Worm (Caenorhabditis elegans) whole organism, L2 larva: ENCODE data around the gene D1014.13.

Source experiments
- C34F6.9 ChIP-seq: fragments of 150-350 bp; optimal IDR thresholded peaks from 2 replicates; lab custom pipeline; 2014; ENCODE audit warnings: missing biosample characterization, missing genetic modification characterization
- F13H6.1 ChIP-seq: sonication (generic microtip); optimal IDR thresholded peaks from 2 replicates; lab custom pipeline; 2016; ENCODE audit warnings: missing genetic modification characterization, missing compliant biosample characterization
- R02D3.7 ChIP-seq: fragments of 150-350 bp; optimal IDR thresholded peaks from 2 replicates; lab custom pipeline; 2014; ENCODE audit warnings: missing biosample characterization, missing genetic modification characterization
- Y55F3AM.14 ChIP-seq: fragments of 200-800 bp; sonication (Bioruptor generic); optimal IDR thresholded peaks from 2 replicates; lab custom pipeline; 2018; ENCODE audit warnings: mild to moderate bottlenecking, missing genetic modification characterization, missing compliant biosample characterization
- ZK546.5 ChIP-seq: sonication (generic microtip); optimal IDR thresholded peaks from 2 replicates; lab custom pipeline; 2017; ENCODE audit warnings: missing biosample characterization, missing genetic modification characterization
- alr-1 ChIP-seq: fragments of 150-350 bp; optimal IDR thresholded peaks from 2 replicates; lab custom pipeline; 2014; ENCODE audit warnings: missing biosample characterization, missing genetic modification characterization
- aly-2 ChIP-seq: fragments of 150-350 bp; optimal IDR thresholded peaks from 2 replicates; lab custom pipeline; 2014; ENCODE audit warnings: missing biosample characterization, missing genetic modification characterization
- ceh-16 ChIP-seq: fragments of 150-350 bp; optimal IDR thresholded peaks from 2 replicates; lab custom pipeline; 2014; ENCODE audit warnings: missing biosample characterization, missing genetic modification characterization
- ceh-82 ChIP-seq: fragments of 150-350 bp; optimal IDR thresholded peaks from 2 replicates; lab custom pipeline; 2014; ENCODE audit warnings: missing biosample characterization, missing genetic modification characterization
- egl-27 ChIP-seq: sonication (generic microtip); optimal IDR thresholded peaks from 3 replicates; lab custom pipeline; 2017; ENCODE audit warnings: missing biosample characterization, missing genetic modification reagents, missing genetic modification characterization
- lin-13 ChIP-seq: fragments of 150-350 bp; optimal IDR thresholded peaks from 2 replicates; lab custom pipeline; 2014; ENCODE audit warnings: missing biosample characterization, missing genetic modification reagents, missing genetic modification characterization
- lin-39 ChIP-seq: fragments of 150-350 bp; optimal IDR thresholded peaks from 2 replicates; lab custom pipeline; 2014; ENCODE audit warnings: missing biosample characterization, missing genetic modification reagents, missing genetic modification characterization
- lsy-2 ChIP-seq, 2 experiments: fragments of 150-350 bp in 1 of 2; sonication (generic microtip) in 1 of 2; optimal IDR thresholded peaks; 2 replicates each; lab custom pipeline; 2014 to 2017; ENCODE audit warnings: missing biosample characterization in 2 of 2, missing genetic modification characterization in 2 of 2
- mdl-1 ChIP-seq, 2 experiments: fragments of 150-350 bp in 1 of 2; sonication (generic microtip) in 1 of 2; optimal IDR thresholded peaks; 2 replicates each; lab custom pipeline; 2017; ENCODE audit warnings: missing biosample characterization in 2 of 2, missing genetic modification characterization in 2 of 2
- nhr-10 ChIP-seq: sonication (generic microtip); optimal IDR thresholded peaks from 2 replicates; lab custom pipeline; 2017; ENCODE audit warnings: missing biosample characterization, missing genetic modification characterization
- nhr-11 ChIP-seq: fragments of 150-350 bp; optimal IDR thresholded peaks from 2 replicates; lab custom pipeline; 2014; ENCODE audit warnings: missing biosample characterization, missing genetic modification characterization
- nhr-12 ChIP-seq: fragments of 150-350 bp; optimal IDR thresholded peaks from 2 replicates; lab custom pipeline; 2014; ENCODE audit warnings: missing biosample characterization, missing genetic modification characterization
- nhr-129 ChIP-seq: fragments of 150-350 bp; optimal IDR thresholded peaks from 2 replicates; lab custom pipeline; 2014; ENCODE audit warnings: missing biosample characterization, missing genetic modification characterization
- nhr-21 ChIP-seq: fragments of 150-350 bp; optimal IDR thresholded peaks from 2 replicates; lab custom pipeline; 2014; ENCODE audit warnings: missing biosample characterization, missing genetic modification characterization
- nhr-23 ChIP-seq: fragments of 150-350 bp; optimal IDR thresholded peaks from 2 replicates; lab custom pipeline; 2014; ENCODE audit warnings: missing biosample characterization, missing genetic modification reagents, missing genetic modification characterization
- nhr-237 ChIP-seq: fragments of 150-350 bp; optimal IDR thresholded peaks from 2 replicates; lab custom pipeline; 2014; ENCODE audit warnings: missing biosample characterization, missing genetic modification characterization
- nhr-25 ChIP-seq: fragments of 150-350 bp; sonication (generic microtip); optimal IDR thresholded peaks from 3 replicates; lab custom pipeline; 2014; ENCODE audit warnings: missing biosample characterization, missing genetic modification characterization
- nhr-6 ChIP-seq: fragments of 150-350 bp; optimal IDR thresholded peaks from 2 replicates; lab custom pipeline; 2014; ENCODE audit warnings: missing biosample characterization, missing genetic modification characterization
- nhr-77 ChIP-seq: fragments of 150-350 bp; optimal IDR thresholded peaks from 2 replicates; lab custom pipeline; 2014; ENCODE audit warnings: missing biosample characterization, missing genetic modification characterization
- peb-1 ChIP-seq: fragments of 150-350 bp; optimal IDR thresholded peaks from 2 replicates; lab custom pipeline; 2014; ENCODE audit warnings: missing biosample characterization, missing genetic modification characterization
- sem-4 ChIP-seq: fragments of 150-350 bp; optimal IDR thresholded peaks from 2 replicates; lab custom pipeline; 2014; ENCODE audit warnings: missing biosample characterization, missing genetic modification reagents, missing genetic modification characterization
- skn-1 ChIP-seq: sonication (generic microtip); optimal IDR thresholded peaks from 2 replicates; lab custom pipeline; 2017; ENCODE audit warnings: missing biosample characterization, missing genetic modification characterization
- sma-3 ChIP-seq: sonication (generic microtip); optimal IDR thresholded peaks from 2 replicates; lab custom pipeline; 2016; ENCODE audit warnings: missing genetic modification reagents, missing genetic modification characterization, missing compliant biosample characterization
- sma-9 ChIP-seq, 2 experiments: fragments of 150-350 bp in 1 of 2; sonication (generic microtip) in 1 of 2; optimal IDR thresholded peaks; 2 replicates each; lab custom pipeline; 2014 to 2016; ENCODE audit warnings: missing genetic modification characterization in 2 of 2, mild to moderate bottlenecking in 1 of 2, missing biosample characterization in 1 of 2, missing compliant biosample characterization in 1 of 2, missing genetic modification reagents in 1 of 2, moderate library complexity in 1 of 2
- unc-39 ChIP-seq: fragments of 150-350 bp; optimal IDR thresholded peaks from 2 replicates; lab custom pipeline; 2014; ENCODE audit warnings: missing biosample characterization, missing genetic modification characterization
- unc-55 ChIP-seq: fragments of 150-350 bp; sonication (generic microtip); optimal IDR thresholded peaks from 3 replicates; lab custom pipeline; 2014; ENCODE audit warnings: missing biosample characterization, missing genetic modification reagents, missing genetic modification characterization
- unc-62 ChIP-seq: fragments of 150-350 bp; optimal IDR thresholded peaks from 2 replicates; lab custom pipeline; 2014; ENCODE audit warnings: missing biosample characterization, missing genetic modification reagents, missing genetic modification characterization
- zag-1 ChIP-seq: fragments of 150-350 bp; optimal IDR thresholded peaks from 2 replicates; lab custom pipeline; 2014; ENCODE audit warnings: missing biosample characterization, missing genetic modification characterization
- ztf-1 ChIP-seq: fragments of 200-800 bp; sonication (Bioruptor generic); conservative IDR thresholded peaks from 2 replicates; pipeline ENCODE4 v1.3.6; 2022; ENCODE audit warnings: missing genetic modification characterization, missing compliant biosample characterization
- ztf-11 ChIP-seq: sonication (generic microtip); optimal IDR thresholded peaks from 2 replicates; lab custom pipeline; 2017; ENCODE audit warnings: missing biosample characterization, missing genetic modification characterization

Gene D1014.13

ce11 chrV:8163199-8163598 is 17.8 kb downstream of the D1014.13 start:
- TF ChIP-seq alr-1: no peak
- TF ChIP-seq ztf-11: no peak
- no peak for TF ChIP-seq egl-27 (tag; lab: Kevin White, UChicago)
- TF ChIP-seq nhr-129: no peak
- TF ChIP-seq ceh-82 (tag; lab: Kevin White, UChicago): no peak
- no peak for TF ChIP-seq lin-39 (tag; lab: Kevin White, UChicago)
- no peak for TF ChIP-seq Y55F3AM.14 (GFP tag; lab: Kevin White, UChicago)
- no peak for TF ChIP-seq sma-9 (GFP tag; optimal IDR thresholded peaks at IDR 0.05; lab: Kevin White, UChicago)
- no peak for TF ChIP-seq sma-9 (tag; optimal IDR thresholded peaks at IDR 0.05; lab: Kevin White, UChicago)
- TF ChIP-seq lin-13: no peak
- no peak for TF ChIP-seq aly-2
- TF ChIP-seq unc-62: no peak
- no peak for TF ChIP-seq sem-4 (tag; lab: Kevin White, UChicago)
- TF ChIP-seq sma-3: no peak

- TF ChIP-seq C34F6.9 (tag; lab: Kevin White, UChicago) (no peak), unc-39 (tag; lab: Kevin White, UChicago) (no peak), unc-62 (no peak), egl-27 (tag; lab: Kevin White, UChicago) (no peak), mdl-1 (tag; optimal IDR thresholded peaks at IDR 0.05; lab: Kevin White, UChicago) (no peak), nhr-129 (no peak), Y55F3AM.14 (GFP tag; lab: Kevin White, UChicago) (no peak), nhr-6 (tag; lab: Kevin White, UChicago) (no peak), sma-3 (no peak), F13H6.1 (tag; lab: Kevin White, UChicago) (no peak)
Measured at ce11 chrV:8168219-8168962, 23.0 kb downstream of the D1014.13 start, which contains the start of gene F20D6.8. F20D6.8 (minus strand) TSS chrV:8168269.

ce11 chrV:8169150-8169549 is 23.7 kb downstream of the D1014.13 start:
- peak; percentile 56 for TF ChIP-seq unc-55
- TF ChIP-seq nhr-77 (tag; lab: Kevin White, UChicago): no peak
- no peak for TF ChIP-seq nhr-237 (tag; lab: Kevin White, UChicago)

DNA sequence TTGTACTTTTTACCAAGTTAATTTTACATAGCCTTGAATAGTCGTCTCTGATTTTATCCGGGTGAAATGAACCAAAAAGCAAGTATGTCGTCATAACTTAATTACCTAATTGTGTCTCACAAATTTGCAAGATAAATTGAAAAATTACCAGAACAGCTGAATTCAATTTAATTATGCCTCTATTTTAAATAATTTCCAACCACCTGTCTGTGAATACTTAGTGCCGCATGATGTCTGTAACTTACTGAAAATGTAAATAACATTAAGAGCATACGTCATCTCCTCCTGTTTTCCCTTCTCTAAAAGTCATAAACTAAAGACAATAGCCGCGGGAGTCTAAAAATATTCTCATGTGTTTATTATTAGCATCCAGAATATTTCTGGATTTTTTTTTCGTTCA is 24.9 kb downstream of the D1014.13 start:
- no peak for TF ChIP-seq unc-55
- TF ChIP-seq zag-1 (tag; lab: Kevin White, UChicago): no peak
- no peak for TF ChIP-seq ztf-11
- TF ChIP-seq nhr-25 (tag; lab: Kevin White, UChicago): no peak
- TF ChIP-seq ztf-1: no peak
- no peak for TF ChIP-seq skn-1 (tag; lab: Kevin White, UChicago)
- TF ChIP-seq C34F6.9 (tag; lab: Kevin White, UChicago): no peak
- no peak for TF ChIP-seq nhr-23 (tag; lab: Kevin White, UChicago)
- no peak for TF ChIP-seq nhr-12 (tag; lab: Kevin White, UChicago)
- TF ChIP-seq lsy-2 (tag; optimal IDR thresholded peaks at IDR 0.05; lab: Kevin White, UChicago): no peak
- TF ChIP-seq R02D3.7 (tag; lab: Kevin White, UChicago): no peak
- no peak for TF ChIP-seq nhr-21
- no peak for TF ChIP-seq alr-1
- TF ChIP-seq nhr-11 (tag; lab: Kevin White, UChicago): no peak
- TF ChIP-seq ZK546.5: no peak
- TF ChIP-seq F13H6.1 (tag; lab: Kevin White, UChicago): no peak
- TF ChIP-seq peb-1 (tag; lab: Kevin White, UChicago): no peak
- no peak for TF ChIP-seq nhr-10 (tag; lab: Kevin White, UChicago)

DNA sequence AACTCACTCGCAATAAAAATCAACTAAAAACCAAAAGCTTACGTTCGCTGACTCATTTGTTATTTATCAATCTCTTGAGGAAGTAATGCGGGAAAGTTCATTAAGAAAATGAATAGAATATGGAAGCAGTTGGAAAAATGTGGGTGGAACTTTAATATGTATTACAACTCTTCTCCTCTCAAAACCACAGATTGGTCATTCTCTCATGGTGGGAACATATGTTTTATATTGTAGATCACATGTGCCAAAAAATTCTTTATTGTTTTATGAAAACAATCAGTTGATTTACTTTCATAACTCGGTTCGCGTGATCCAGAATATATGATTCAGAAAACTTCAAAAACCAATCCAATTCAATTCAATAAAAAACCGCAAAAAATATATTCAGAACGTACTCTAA is 26.3 kb downstream of the D1014.13 start:
- TF ChIP-seq unc-55 (peak; percentile 42), ceh-16 (no peak)
